Worm (Caenorhabditis elegans) whole organism, mixed stage, embryonic: ENCODE measurements around the gene rab-14.

Source experiments
- M03D4.4 ChIP-seq: sonication (generic microtip); optimal IDR thresholded peaks from 2 replicates; lab custom pipeline; 2017; ENCODE audit warnings: mild to moderate bottlenecking, missing genetic modification characterization, missing compliant biosample characterization
- bed-3 ChIP-seq: fragments of 200-800 bp; sonication (Bioruptor generic); optimal IDR thresholded peaks from 3 replicates; lab custom pipeline; 2018; ENCODE audit warnings: mild to moderate bottlenecking, missing genetic modification characterization, moderate library complexity, missing compliant biosample characterization
- blmp-1 ChIP-seq: fragments of 150-350 bp; optimal IDR thresholded peaks from 2 replicates; lab custom pipeline; 2014; ENCODE audit warnings: missing biosample characterization, missing genetic modification characterization
- ceh-39 ChIP-seq: fragments of 150-350 bp; optimal IDR thresholded peaks from 2 replicates; lab custom pipeline; 2014; ENCODE audit warnings: missing biosample characterization, missing genetic modification characterization
- ceh-43 ChIP-seq: fragments of 200-800 bp; sonication (Bioruptor generic); optimal IDR thresholded peaks from 2 replicates; lab custom pipeline; 2018; ENCODE audit warnings: mild to moderate bottlenecking, missing genetic modification characterization, moderate library complexity, missing compliant biosample characterization
- ceh-83 ChIP-seq: fragments of 200-800 bp; sonication (Bioruptor generic); optimal IDR thresholded peaks from 2 replicates; lab custom pipeline; 2018; ENCODE audit warnings: mild to moderate bottlenecking, missing genetic modification characterization, missing compliant biosample characterization
- ces-1 ChIP-seq: fragments of 150-350 bp; optimal IDR thresholded peaks from 2 replicates; lab custom pipeline; 2014; ENCODE audit warnings: missing biosample characterization, missing genetic modification reagents, missing genetic modification characterization
- cnd-1 ChIP-seq: fragments of 200-800 bp; sonication (Bioruptor generic); optimal IDR thresholded peaks from 2 replicates; lab custom pipeline; 2018; ENCODE audit warnings: mild to moderate bottlenecking, missing genetic modification characterization, missing compliant biosample characterization
- drap-1 ChIP-seq: fragments of 200-800 bp; sonication (Bioruptor generic); optimal IDR thresholded peaks from 3 replicates; lab custom pipeline; 2018; ENCODE audit warnings: mild to moderate bottlenecking, missing genetic modification characterization, missing compliant biosample characterization
- elt-1 ChIP-seq: sonication (generic microtip); optimal IDR thresholded peaks from 2 replicates; lab custom pipeline; 2017; ENCODE audit warnings: missing genetic modification characterization, mild to moderate bottlenecking, missing compliant biosample characterization, antibody characterized with exemption, moderate library complexity, borderline replicate concordance; ENCODE audit not compliant: insufficient read depth
- elt-3 ChIP-seq: fragments of 150-350 bp; optimal IDR thresholded peaks from 2 replicates; lab custom pipeline; 2014; ENCODE audit warnings: missing biosample characterization, missing genetic modification characterization
- flh-1 ChIP-seq: fragments of 200-800 bp; sonication (Bioruptor generic); optimal IDR thresholded peaks from 2 replicates; lab custom pipeline; 2018; ENCODE audit warnings: mild to moderate bottlenecking, missing genetic modification characterization, moderate library complexity, missing compliant biosample characterization
- ham-2 ChIP-seq: fragments of 200-800 bp; sonication (Bioruptor generic); optimal IDR thresholded peaks from 2 replicates; lab custom pipeline; 2018; ENCODE audit warnings: mild to moderate bottlenecking, missing genetic modification characterization, missing compliant biosample characterization
- hlh-1 ChIP-seq: fragments of 150-350 bp; optimal IDR thresholded peaks from 2 replicates; lab custom pipeline; 2014; ENCODE audit warnings: missing biosample characterization, missing genetic modification reagents, missing genetic modification characterization
- lin-13 ChIP-seq: fragments of 150-350 bp; optimal IDR thresholded peaks from 2 replicates; lab custom pipeline; 2014; ENCODE audit warnings: missing biosample characterization, missing genetic modification characterization
- lin-32 ChIP-seq: fragments of 200-800 bp; sonication (Bioruptor generic); optimal IDR thresholded peaks from 2 replicates; lab custom pipeline; 2018; ENCODE audit warnings: mild to moderate bottlenecking, missing genetic modification characterization, missing compliant biosample characterization
- lsy-2 ChIP-seq: fragments of 150-350 bp; optimal IDR thresholded peaks from 2 replicates; lab custom pipeline; 2014; ENCODE audit warnings: missing biosample characterization, missing genetic modification characterization
- mab-5 ChIP-seq: fragments of 150-350 bp; optimal IDR thresholded peaks from 2 replicates; lab custom pipeline; 2014; ENCODE audit warnings: missing biosample characterization, missing genetic modification characterization
- mep-1 ChIP-seq: fragments of 150-350 bp; optimal IDR thresholded peaks from 2 replicates; lab custom pipeline; 2017; ENCODE audit warnings: missing biosample characterization, missing genetic modification reagents, missing genetic modification characterization, inconsistent platforms
- mls-2 ChIP-seq: sonication (generic microtip); optimal IDR thresholded peaks from 2 replicates; lab custom pipeline; 2016; ENCODE audit warnings: mild to moderate bottlenecking, missing genetic modification characterization, moderate library complexity, missing compliant biosample characterization
- nhr-12 ChIP-seq: fragments of 150-350 bp; optimal IDR thresholded peaks from 2 replicates; lab custom pipeline; 2014; ENCODE audit warnings: missing biosample characterization, missing genetic modification characterization
- nhr-2 ChIP-seq: fragments of 150-350 bp; optimal IDR thresholded peaks from 2 replicates; lab custom pipeline; 2014; ENCODE audit warnings: missing biosample characterization, missing genetic modification characterization
- nhr-237 ChIP-seq: fragments of 150-350 bp; optimal IDR thresholded peaks from 2 replicates; lab custom pipeline; 2014; ENCODE audit warnings: missing biosample characterization, missing genetic modification characterization
- nhr-28 ChIP-seq: fragments of 150-350 bp; optimal IDR thresholded peaks from 2 replicates; lab custom pipeline; 2014; ENCODE audit warnings: missing biosample characterization, missing genetic modification characterization
- nhr-76 ChIP-seq: sonication (generic microtip); optimal IDR thresholded peaks from 2 replicates; lab custom pipeline; 2017; ENCODE audit warnings: missing biosample characterization, missing genetic modification characterization
- pha-4 ChIP-seq: fragments of 150-350 bp; optimal IDR thresholded peaks from 2 replicates; lab custom pipeline; 2018; ENCODE audit warnings: missing biosample characterization, missing genetic modification reagents, missing genetic modification characterization
- sem-2 ChIP-seq: fragments of 200-800 bp; sonication (Bioruptor generic); optimal IDR thresholded peaks from 2 replicates; lab custom pipeline; 2018; ENCODE audit warnings: mild to moderate bottlenecking, missing genetic modification characterization, missing compliant biosample characterization
- snpc-4 ChIP-seq: fragments of 150-350 bp; optimal IDR thresholded peaks from 2 replicates; lab custom pipeline; 2014; ENCODE audit warnings: missing biosample characterization, missing genetic modification characterization
- sptf-1 ChIP-seq: sonication (generic microtip); optimal IDR thresholded peaks from 2 replicates; lab custom pipeline; 2017; ENCODE audit warnings: mild to moderate bottlenecking, missing genetic modification characterization, moderate library complexity, missing compliant biosample characterization
- tbx-8 ChIP-seq: fragments of 200-800 bp; sonication (Bioruptor generic); optimal IDR thresholded peaks from 2 replicates; lab custom pipeline; 2018; ENCODE audit warnings: mild to moderate bottlenecking, missing genetic modification characterization, moderate library complexity, missing compliant biosample characterization
- unc-120 ChIP-seq: sonication (generic microtip); optimal IDR thresholded peaks from 2 replicates; lab custom pipeline; 2017; ENCODE audit warnings: missing genetic modification characterization, missing compliant biosample characterization; ENCODE audit not compliant: poor library complexity, severe bottlenecking
- unc-39 ChIP-seq: fragments of 150-350 bp; optimal IDR thresholded peaks from 2 replicates; lab custom pipeline; 2014; ENCODE audit warnings: missing biosample characterization, missing genetic modification characterization
- unc-62 ChIP-seq: fragments of 150-350 bp; optimal IDR thresholded peaks from 2 replicates; lab custom pipeline; 2014; ENCODE audit warnings: missing biosample characterization, missing genetic modification reagents, missing genetic modification characterization
- zip-8 ChIP-seq: fragments of 150-350 bp; optimal IDR thresholded peaks from 2 replicates; lab custom pipeline; 2014; ENCODE audit warnings: missing biosample characterization, missing genetic modification characterization
- ztf-11 ChIP-seq: fragments of 150-350 bp; optimal IDR thresholded peaks from 2 replicates; lab custom pipeline; 2014; ENCODE audit warnings: missing biosample characterization, missing genetic modification characterization

The rab-14 gene

DNA sequence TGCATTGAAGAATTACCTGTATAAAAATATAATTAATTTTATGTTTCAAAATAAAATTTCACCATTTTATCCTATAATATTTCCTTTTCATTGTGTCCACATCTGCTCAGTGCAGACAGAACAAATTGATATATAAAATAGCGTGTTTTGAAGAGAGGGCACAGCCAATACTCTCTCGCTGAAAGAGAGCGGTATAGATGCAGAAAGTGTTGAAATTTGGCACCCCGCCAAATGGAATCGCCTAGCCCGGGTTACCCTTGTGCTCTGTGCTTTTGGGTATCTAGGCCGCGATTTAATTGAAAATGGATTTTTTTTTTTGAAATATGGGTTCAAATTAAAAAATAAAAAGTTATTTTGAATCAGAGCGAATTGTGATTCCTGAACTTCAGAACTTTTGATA, 10.7 kb upstream of the rab-14 start:
- TF ChIP-seq nhr-76 (tag; lab: Kevin White, UChicago) = no peak
- TF ChIP-seq unc-120 (tag; lab: Kevin White, UChicago) = peak; percentile 29
- peak; percentile 60 for TF ChIP-seq ces-1 (GFP tag; lab: Kevin White, UChicago)
- TF ChIP-seq elt-1 = no peak
- no peak for TF ChIP-seq lsy-2 (tag; lab: Kevin White, UChicago)

DNA sequence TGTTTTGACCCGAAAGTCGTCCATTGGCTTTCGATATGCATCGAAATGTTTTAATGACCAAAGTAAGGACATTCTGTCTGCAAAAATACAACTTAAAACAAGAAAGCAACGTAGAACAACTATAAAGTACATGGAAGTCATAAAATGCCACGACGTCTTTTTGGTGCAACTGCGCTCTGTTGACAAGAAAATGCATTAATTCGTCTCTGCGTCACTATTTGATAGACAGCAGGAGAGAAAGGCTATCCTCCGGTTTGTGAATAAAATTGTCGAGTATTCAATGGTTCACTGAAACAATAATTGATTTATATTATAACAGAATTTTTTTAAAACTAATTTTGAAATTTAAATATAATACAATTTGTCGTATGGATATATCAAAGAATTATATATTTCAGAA, 10.0 kb upstream of the rab-14 start, which contains the start of gene ergi-3:
Gene ergi-3 (minus strand): TSS at position 311 of the 400 bp plus-strand sequence.
- TF ChIP-seq zip-8 (tag; lab: Kevin White, UChicago) = no peak
- no peak for TF ChIP-seq ceh-83 (GFP tag; lab: Kevin White, UChicago)
- TF ChIP-seq lsy-2 (tag; lab: Kevin White, UChicago) = peak; percentile 32
- TF ChIP-seq sptf-1 (tag; lab: Kevin White, UChicago) = no peak
- peak; percentile 58 for TF ChIP-seq pha-4 (tag; lab: Kevin White, UChicago)
- TF ChIP-seq ceh-43 (GFP tag; lab: Kevin White, UChicago) = no peak
- no peak for TF ChIP-seq mab-5
- no peak for TF ChIP-seq M03D4.4 (tag; lab: Kevin White, UChicago)
- TF ChIP-seq unc-120 (tag; lab: Kevin White, UChicago) = no peak
- no peak for TF ChIP-seq unc-39 (tag; lab: Kevin White, UChicago)
- TF ChIP-seq ham-2 (GFP tag; lab: Kevin White, UChicago) = no peak
- peak; percentile 94 for TF ChIP-seq ces-1 (GFP tag; lab: Kevin White, UChicago)
- TF ChIP-seq ceh-39 = no peak
- TF ChIP-seq snpc-4 = no peak
- TF ChIP-seq nhr-237 (tag; lab: Kevin White, UChicago) = peak; percentile 37
- TF ChIP-seq blmp-1 = peak; percentile 27
- no peak for TF ChIP-seq cnd-1
- TF ChIP-seq lin-13 = peak; percentile 3
- TF ChIP-seq elt-3 (tag; lab: Kevin White, UChicago) = no peak
- TF ChIP-seq nhr-2 (tag; lab: Kevin White, UChicago) = no peak
- TF ChIP-seq nhr-28 = no peak
- no peak for TF ChIP-seq ztf-11 (tag; lab: Kevin White, UChicago)
- TF ChIP-seq elt-1 = no peak
- TF ChIP-seq hlh-1 (tag; lab: Kevin White, UChicago) = peak; percentile 37
- no peak for TF ChIP-seq sem-2 (GFP tag; lab: Kevin White, UChicago)
- TF ChIP-seq drap-1 = no peak
- TF ChIP-seq bed-3 (GFP tag; lab: Kevin White, UChicago) = no peak
- no peak for TF ChIP-seq tbx-8 (GFP tag; lab: Kevin White, UChicago)
- TF ChIP-seq flh-1 (GFP tag; lab: Kevin White, UChicago) = no peak
- peak; percentile 87 for TF ChIP-seq unc-62 (GFP tag; lab: Kevin White, UChicago)
- no peak for TF ChIP-seq lin-32 (GFP tag; lab: Kevin White, UChicago)
- TF ChIP-seq mls-2 (tag; lab: Kevin White, UChicago) = no peak
- no peak for TF ChIP-seq nhr-12
- TF ChIP-seq nhr-76 (tag; lab: Kevin White, UChicago) = no peak
- TF ChIP-seq mep-1 (tag; lab: Kevin White, UChicago) = peak; percentile 89

DNA sequence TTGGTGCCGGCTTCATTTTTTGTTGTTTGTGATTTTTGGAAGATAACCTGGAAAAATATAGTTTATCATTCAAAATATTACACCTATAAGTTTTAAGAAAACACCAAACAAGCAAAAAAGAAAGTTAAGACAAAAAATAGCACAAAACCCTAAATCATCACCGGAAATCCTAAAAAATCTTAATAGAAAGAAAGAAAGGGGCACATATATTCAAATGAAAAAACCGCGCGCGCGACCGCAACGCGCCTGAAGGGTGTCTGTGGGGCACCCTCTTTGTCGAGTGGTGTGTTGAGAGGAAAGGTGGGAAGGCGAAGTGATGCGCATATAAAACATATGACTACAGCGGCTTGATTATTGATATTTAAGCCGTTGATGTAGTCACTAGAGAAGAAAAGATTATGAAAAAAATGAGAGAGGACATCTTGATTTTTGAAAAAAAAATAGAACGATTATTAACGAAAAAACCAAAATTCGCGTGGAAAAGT, 7.4 kb upstream of the rab-14 start, which contains the start of gene K09E9.3:
Gene K09E9.3 (minus strand): TSS at position 51 of the 485 bp plus-strand sequence.
- TF ChIP-seq ces-1 (GFP tag; lab: Kevin White, UChicago) (no peak), hlh-1 (tag; lab: Kevin White, UChicago) (peak; percentile 67), mep-1 (tag; lab: Kevin White, UChicago) (no peak), nhr-28 (no peak), ceh-83 (GFP tag; lab: Kevin White, UChicago) (no peak), zip-8 (tag; lab: Kevin White, UChicago) (no peak)
- TF ChIP-seq, all 35 proteins: peak for 1
